Worm (Caenorhabditis elegans): ENCODE measurements around the gene pqn-36.

Gene pqn-36

DNA sequence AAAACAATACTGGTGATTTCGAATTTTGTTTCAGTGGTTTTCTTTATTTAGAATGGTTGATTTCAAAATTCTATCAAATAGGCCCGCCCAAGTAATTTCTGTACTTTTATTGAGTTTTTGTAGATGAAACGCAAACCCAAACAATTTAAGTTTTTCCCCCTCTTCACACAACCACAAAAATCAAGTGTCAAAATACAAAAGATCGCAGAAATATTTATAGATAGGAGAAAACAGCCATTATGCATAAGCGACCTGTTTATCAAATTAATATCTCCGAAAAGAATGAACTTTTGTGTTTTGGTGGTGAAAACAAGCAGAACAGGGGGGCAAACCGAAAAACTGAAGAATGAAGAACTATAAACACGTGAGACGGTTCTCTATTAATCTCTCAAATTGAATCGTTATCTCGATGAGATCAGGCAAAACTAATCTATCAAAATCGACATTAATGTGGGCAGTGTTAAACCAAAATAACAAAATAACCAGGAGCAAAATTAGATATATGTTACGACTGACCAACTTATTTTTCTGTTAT is 31.1 kb downstream of the pqn-36 start:
- TF ChIP-seq ama-1 (optimal IDR thresholded peaks at IDR 0.05) (no peak), flt-1 (GFP tag; IDR thresholded peaks at IDR 0.05) (no peak), hmbx-1 (tag; optimal IDR thresholded peaks at IDR 0.05) (no peak), F13C5.2 (tag; optimal IDR thresholded peaks at IDR 0.05) (no peak), ceh-36 (tag; optimal IDR thresholded peaks at IDR 0.05) (no peak), B0310.2 (tag; optimal IDR thresholded peaks at IDR 0.05) (no peak)

DNA sequence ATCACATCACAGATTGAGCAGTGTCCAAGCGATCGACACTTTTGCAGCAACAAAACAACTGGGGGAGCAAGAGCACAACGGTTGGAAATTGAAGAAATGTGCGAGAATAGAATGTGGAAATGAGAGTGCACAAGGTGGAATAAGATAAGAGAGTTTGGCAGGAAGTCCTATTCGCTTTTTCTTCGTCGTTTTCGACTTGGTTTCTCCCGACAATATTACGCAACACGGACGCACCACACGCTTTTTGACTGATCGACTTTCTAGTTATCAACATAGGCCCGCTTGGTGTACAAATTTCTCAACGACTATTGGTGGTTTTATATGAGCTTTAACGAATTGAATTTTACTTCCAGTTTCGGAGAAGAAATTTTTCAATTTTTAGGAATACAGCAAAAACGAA is 32.4 kb downstream of the pqn-36 start:
- no peak for TF ChIP-seq pes-1 (GFP tag; IDR thresholded peaks at IDR 0.05)
- TF ChIP-seq ets-7 (tag; optimal IDR thresholded peaks at IDR 0.05): no peak
- no peak for TF ChIP-seq F13C5.2 (tag; optimal IDR thresholded peaks at IDR 0.05)
- no peak for TF ChIP-seq hnd-1 (tag; optimal IDR thresholded peaks at IDR 0.05)

DNA sequence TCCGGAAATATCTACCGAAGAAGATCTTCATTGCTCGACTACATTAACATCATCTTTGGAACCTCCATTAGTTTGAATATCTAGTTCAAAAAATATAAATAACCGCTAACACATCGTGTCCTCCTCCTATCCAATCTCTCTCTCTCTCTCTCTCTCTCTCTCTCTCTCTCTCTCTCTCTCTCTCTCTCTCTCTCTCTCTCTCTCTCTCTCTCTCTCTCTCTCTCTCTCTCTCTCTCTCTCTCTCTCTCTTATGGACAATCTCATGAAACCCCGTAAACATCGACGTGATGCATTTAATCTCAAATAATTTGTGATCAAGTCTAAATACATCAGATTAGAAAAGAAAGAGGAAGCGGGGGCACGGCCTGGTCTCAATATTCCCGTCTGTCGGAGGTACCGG is 33.0 kb downstream of the pqn-36 start:
- TF ChIP-seq F13C5.2 (tag; optimal IDR thresholded peaks at IDR 0.05) (no peak), tbx-37 (GFP tag; conservative IDR thresholded peaks at IDR 0.05) (no peak), flt-1 (GFP tag; IDR thresholded peaks at IDR 0.05) (no peak), aly-1 (tag; optimal IDR thresholded peaks at IDR 0.05) (no peak), ceh-13 (GFP tag; optimal IDR thresholded peaks at IDR 0.05) (no peak), sea-1 (GFP tag; conservative IDR thresholded peaks at IDR 0.05) (no peak), ets-7 (tag; optimal IDR thresholded peaks at IDR 0.05) (no peak), ama-1 (optimal IDR thresholded peaks at IDR 0.05) (no peak), B0310.2 (tag; optimal IDR thresholded peaks at IDR 0.05) (no peak), scrt-1 (GFP tag; IDR thresholded peaks at IDR 0.05) (no peak), tra-4 (tag; optimal IDR thresholded peaks at IDR 0.05) (no peak), pes-1 (GFP tag; IDR thresholded peaks at IDR 0.05) (no peak), tbx-11 (GFP tag; IDR thresholded peaks at IDR 0.05) (no peak), ceh-36 (tag; optimal IDR thresholded peaks at IDR 0.05) (no peak), hmg-4 (GFP tag; optimal IDR thresholded peaks at IDR 0.05) (no peak)

DNA sequence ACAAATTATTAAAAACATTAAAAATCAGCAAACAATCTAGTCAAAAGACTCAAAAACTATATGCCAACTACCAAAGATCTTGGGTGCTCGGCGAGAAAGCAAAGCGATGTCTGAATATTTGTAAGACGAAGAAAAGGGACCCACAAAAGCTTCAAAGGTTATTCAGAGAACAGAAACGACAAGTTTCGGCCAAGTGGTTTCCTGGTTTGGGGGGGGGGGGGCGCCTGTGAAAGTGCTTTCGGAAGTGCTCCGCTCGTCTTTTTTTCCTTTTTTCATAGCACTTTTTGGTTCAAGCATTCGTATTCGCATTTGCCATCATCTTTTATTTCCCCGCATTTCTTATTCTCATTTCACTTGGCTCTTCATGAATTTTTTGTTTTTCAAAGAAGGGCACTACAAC is 33.8 kb downstream of the pqn-36 start:
- TF ChIP-seq ets-7 (tag; optimal IDR thresholded peaks at IDR 0.05) (no peak), scrt-1 (GFP tag; IDR thresholded peaks at IDR 0.05) (no peak), aly-1 (tag; optimal IDR thresholded peaks at IDR 0.05) (no peak), tbx-37 (GFP tag; conservative IDR thresholded peaks at IDR 0.05) (no peak), F13C5.2 (tag; optimal IDR thresholded peaks at IDR 0.05) (no peak), flt-1 (GFP tag; IDR thresholded peaks at IDR 0.05) (no peak), pes-1 (GFP tag; IDR thresholded peaks at IDR 0.05) (no peak), hmg-4 (GFP tag; optimal IDR thresholded peaks at IDR 0.05) (no peak), tbx-11 (GFP tag; IDR thresholded peaks at IDR 0.05) (no peak), sea-1 (GFP tag; conservative IDR thresholded peaks at IDR 0.05) (no peak), tra-4 (tag; optimal IDR thresholded peaks at IDR 0.05) (no peak), hmbx-1 (tag; optimal IDR thresholded peaks at IDR 0.05) (no peak), ama-1 (optimal IDR thresholded peaks at IDR 0.05) (no peak), B0310.2 (tag; optimal IDR thresholded peaks at IDR 0.05) (no peak), ceh-36 (tag; optimal IDR thresholded peaks at IDR 0.05) (no peak), hnd-1 (tag; optimal IDR thresholded peaks at IDR 0.05) (no peak)

DNA sequence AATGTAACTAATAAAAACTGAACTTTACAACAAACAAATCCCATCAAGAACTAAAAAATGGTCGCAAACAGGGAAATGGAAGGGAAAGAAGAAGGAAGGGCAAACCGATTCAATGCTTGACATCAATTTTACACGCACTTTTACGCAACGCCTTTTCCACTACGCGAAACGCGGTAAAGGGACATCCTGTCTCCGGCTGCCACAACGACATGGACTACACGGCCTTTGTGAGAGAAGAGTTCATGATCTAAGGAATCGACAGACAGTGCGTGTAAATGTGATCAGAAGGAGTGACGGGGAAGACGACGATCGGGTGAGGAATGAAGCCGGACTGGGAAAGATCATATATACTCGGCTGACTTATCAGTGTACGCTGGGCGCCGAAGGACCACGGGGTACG is 34.9 kb downstream of the pqn-36 start:
- TF ChIP-seq pes-1 (GFP tag; IDR thresholded peaks at IDR 0.05): no peak
- peak; percentile 14 for TF ChIP-seq aly-1 (tag; optimal IDR thresholded peaks at IDR 0.05)

DNA sequence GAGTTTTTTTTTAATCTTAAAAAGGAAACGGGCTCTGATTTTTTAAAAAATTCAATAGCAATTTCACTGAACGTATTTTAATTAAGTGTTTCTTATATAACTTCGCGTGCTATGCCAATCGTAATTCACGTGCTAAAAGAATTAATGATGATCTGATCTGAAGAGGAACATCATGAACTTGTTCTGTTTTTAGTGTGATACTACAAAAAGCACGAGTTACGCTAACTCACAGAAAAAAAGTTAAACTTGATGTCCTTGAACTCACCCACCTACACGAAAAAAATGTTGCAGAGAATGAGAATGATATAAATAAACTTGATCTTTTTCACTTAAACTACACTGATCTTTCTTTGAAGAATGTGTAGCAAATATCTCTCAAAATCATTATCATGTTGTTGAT is 35.4 kb downstream of the pqn-36 start:
- no peak for TF ChIP-seq pes-1 (GFP tag; IDR thresholded peaks at IDR 0.05)

DNA sequence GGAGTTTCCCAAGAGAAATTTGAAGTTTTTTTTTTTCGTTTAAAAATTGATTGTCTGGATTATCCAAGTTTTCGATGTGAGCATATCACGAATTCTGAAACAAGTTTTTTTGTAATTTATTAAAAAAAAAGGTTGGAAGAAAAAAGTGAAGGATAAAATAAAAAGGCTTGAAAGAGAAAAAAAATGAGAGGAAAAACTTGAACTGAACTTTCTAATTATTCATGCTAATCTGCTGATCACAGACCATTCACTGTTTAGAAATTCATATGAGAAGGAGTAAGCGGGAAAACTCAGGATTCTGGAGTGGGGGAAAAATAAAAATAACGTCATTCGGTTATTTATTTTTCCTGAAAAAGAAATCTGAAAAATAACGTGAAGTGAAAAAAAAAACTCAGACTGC is 37.6 kb downstream of the pqn-36 start, which contains the start of gene svh-5:
svh-5 (minus strand) TSS at position 101 of the 400 bp plus-strand sequence.
- TF ChIP-seq sea-1 (GFP tag; conservative IDR thresholded peaks at IDR 0.05) (no peak), hnd-1 (tag; optimal IDR thresholded peaks at IDR 0.05) (no peak), ets-7 (tag; optimal IDR thresholded peaks at IDR 0.05) (no peak), tra-4 (tag; optimal IDR thresholded peaks at IDR 0.05) (no peak), tbx-11 (GFP tag; IDR thresholded peaks at IDR 0.05) (no peak), ama-1 (optimal IDR thresholded peaks at IDR 0.05) (no peak), pes-1 (GFP tag; IDR thresholded peaks at IDR 0.05) (no peak), ceh-36 (tag; optimal IDR thresholded peaks at IDR 0.05) (no peak), F13C5.2 (tag; optimal IDR thresholded peaks at IDR 0.05) (no peak), ceh-13 (GFP tag; optimal IDR thresholded peaks at IDR 0.05) (no peak), B0310.2 (tag; optimal IDR thresholded peaks at IDR 0.05) (no peak), tbx-37 (GFP tag; conservative IDR thresholded peaks at IDR 0.05) (no peak), aly-1 (tag; optimal IDR thresholded peaks at IDR 0.05) (no peak), flt-1 (GFP tag; IDR thresholded peaks at IDR 0.05) (no peak)

DNA sequence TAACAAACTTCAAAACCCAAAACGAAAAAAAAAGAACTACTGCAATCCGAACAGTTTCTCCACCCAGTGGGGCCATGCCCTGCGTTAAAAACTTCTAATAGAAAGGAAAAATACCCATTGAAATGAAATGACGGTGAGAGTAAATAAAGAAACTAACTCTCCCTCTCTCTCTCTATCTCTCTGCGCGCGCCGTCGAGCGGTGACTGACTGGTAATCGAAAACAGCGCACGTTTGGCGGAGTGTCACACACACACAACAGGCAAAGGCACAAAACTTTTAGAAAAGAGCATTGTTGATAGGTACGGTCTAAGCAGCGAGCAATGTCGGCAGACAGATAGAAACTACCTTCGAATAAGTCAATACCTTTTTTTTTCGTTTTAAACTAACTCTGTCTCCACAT is 38.7 kb downstream of the pqn-36 start:
- TF ChIP-seq ama-1 (optimal IDR thresholded peaks at IDR 0.05): no peak
- TF ChIP-seq hmg-4 (GFP tag; optimal IDR thresholded peaks at IDR 0.05): no peak
- TF ChIP-seq tra-4 (tag; optimal IDR thresholded peaks at IDR 0.05): no peak
- no peak for TF ChIP-seq aly-1 (tag; optimal IDR thresholded peaks at IDR 0.05)

DNA sequence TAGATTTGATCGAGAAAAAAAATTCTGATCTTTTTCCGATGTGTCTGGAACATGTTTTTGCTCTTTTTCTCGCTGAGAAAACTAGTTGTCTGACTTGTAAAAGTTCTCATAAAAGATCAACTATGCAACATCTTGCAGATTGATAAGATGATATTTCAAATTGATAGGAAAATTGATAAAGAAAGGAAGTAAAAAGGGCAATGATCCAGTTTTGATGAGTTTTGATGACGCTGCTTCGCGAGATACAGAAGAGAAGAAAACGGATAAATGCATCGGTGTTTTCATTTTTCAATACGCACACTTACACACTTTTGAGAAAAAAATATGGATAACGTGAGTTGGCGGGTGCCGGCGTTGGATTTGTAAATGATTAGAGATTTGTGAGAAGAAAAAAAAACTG is 40.0 kb downstream of the pqn-36 start:
- no peak for TF ChIP-seq flt-1 (GFP tag; IDR thresholded peaks at IDR 0.05)
- TF ChIP-seq hmbx-1 (tag; optimal IDR thresholded peaks at IDR 0.05): no peak
- no peak for TF ChIP-seq hmg-4 (GFP tag; optimal IDR thresholded peaks at IDR 0.05)
